Fruit fly (Drosophila melanogaster): ENCODE results near the gene CG15892.

dm6 chrX:6341678-6342077, 47.5 kb upstream of the CG15892 start:
- TF ChIP-seq Sox102F (GFP tag; optimal IDR thresholded peaks at IDR 0.05) (no peak), topi (GFP tag; optimal IDR thresholded peaks at IDR 0.05) (no peak), fkh (GFP tag; optimal IDR thresholded peaks at IDR 0.05) (no peak), CG6163 (GFP tag; IDR thresholded peaks at IDR 0.05) (no peak), CG31627 (GFP tag; optimal IDR thresholded peaks at IDR 0.05) (no peak), CG16779 (tag; optimal IDR thresholded peaks at IDR 0.05) (no peak), Sox15 (GFP tag; optimal IDR thresholded peaks at IDR 0.05) (no peak), eg (GFP tag; IDR thresholded peaks at IDR 0.05) (no peak), esn (GFP tag; optimal IDR thresholded peaks at IDR 0.05) (no peak), CG10631 (GFP tag; optimal IDR thresholded peaks at IDR 0.05) (no peak)
